Worm (Caenorhabditis elegans): ENCODE data around the gene C33D9.3.

DNA sequence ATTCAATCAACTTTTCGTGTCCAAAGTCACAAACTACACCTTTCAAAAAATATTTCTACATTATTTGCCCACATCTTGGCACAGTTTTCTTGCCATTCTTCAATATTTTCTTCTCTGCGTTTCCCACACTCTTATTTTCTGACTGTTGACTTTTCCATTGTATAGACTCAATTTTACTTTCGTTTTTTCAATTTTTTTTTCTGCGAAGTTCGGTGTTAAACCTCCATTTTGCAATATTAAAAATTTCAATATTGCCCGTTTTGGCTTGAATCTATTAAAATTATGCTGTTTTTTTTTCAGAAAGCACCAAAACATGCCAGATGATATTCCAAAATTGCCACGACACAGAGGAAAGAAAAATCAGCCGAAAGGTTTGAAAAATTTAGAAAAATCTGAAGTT, 28.1 kb downstream of the C33D9.3 start, which contains the start of gene cdc-50.B:
- TF ChIP-seq egl-27 (tag; optimal IDR thresholded peaks at IDR 0.05) (no peak), ama-1 (optimal IDR thresholded peaks at IDR 0.05) (no peak), eor-1 (tag; optimal IDR thresholded peaks at IDR 0.05) (no peak), fos-1 (tag; optimal IDR thresholded peaks at IDR 0.05) (no peak), ztf-11 (tag; optimal IDR thresholded peaks at IDR 0.05) (no peak)

Data from whole organism, L3 larva.